Worm (Caenorhabditis elegans) whole organism, midembryonic: ENCODE data around the gene Y49E10.4.

ENCODE experiments used
- T22C8.4 ChIP-seq: fragments of 200-800 bp; sonication (Bioruptor generic); IDR thresholded peaks from 2 replicates; pipeline ENCODE4 v1.3.6; 2022; ENCODE audit warnings: missing genetic modification characterization, missing compliant biosample characterization
- cog-1 ChIP-seq: sonication (generic microtip); optimal IDR thresholded peaks from 2 replicates; lab custom pipeline; 2016; ENCODE audit warnings: missing genetic modification characterization, missing compliant biosample characterization
- flt-1 ChIP-seq: fragments of 200-800 bp; sonication (Bioruptor generic); IDR thresholded peaks from 2 replicates; pipeline ENCODE4 v1.3.6; 2022; ENCODE audit warnings: missing genetic modification characterization, missing compliant biosample characterization
- ref-1 ChIP-seq: fragments of 200-800 bp; sonication (Bioruptor generic); conservative IDR thresholded peaks from 2 replicates; pipeline ENCODE4 v1.3.6; 2022; ENCODE audit warnings: missing genetic modification reagents, missing genetic modification characterization, missing compliant biosample characterization
- tab-1 ChIP-seq: fragments of 200-800 bp; sonication (Bioruptor generic); IDR thresholded peaks from 2 replicates; pipeline ENCODE4 v1.3.6; 2022; ENCODE audit warnings: missing genetic modification characterization, missing compliant biosample characterization
- ztf-23 ChIP-seq: fragments of 200-800 bp; sonication (Bioruptor generic); IDR thresholded peaks from 2 replicates; pipeline ENCODE4 v1.3.6; 2022; ENCODE audit warnings: missing genetic modification reagents, missing genetic modification characterization, missing compliant biosample characterization

- TF ChIP-seq T22C8.4 (peak; percentile 84), flt-1 (GFP tag; lab: Robert Waterston, UW) (no peak), ref-1 (GFP tag; lab: Robert Waterston, UW) (no peak), tab-1 (GFP tag; lab: Robert Waterston, UW) (no peak), ztf-23 (GFP tag; lab: Robert Waterston, UW) (no peak), cog-1 (no peak)
Measured at ce11 chrIII:12395085-12395484, 11.5 kb upstream of the Y49E10.4 start, which contains the start of gene Y49E10.10.
